Fruit fly (Drosophila melanogaster) whole organism, embryonic: Measurements from ENCODE around the gene dar1.
A peak's percentile ranks its signal among the peaks of the same experiment; 100 is the strongest.

Experiments
- Adf1 ChIP-seq: fragments of 200-800 bp; sonication (Bioruptor generic); IDR thresholded peaks from 2 replicates; pipeline ENCODE4 v1.3.6; 2022; ENCODE audit warnings: missing biosample characterization, missing genetic modification characterization
- Antp ChIP-seq: fragments of 200-800 bp; sonication (Bioruptor generic); optimal IDR thresholded peaks from 3 replicates; lab custom pipeline; 2016; ENCODE audit warnings: missing biosample characterization, missing genetic modification characterization
- CG10267 ChIP-seq: fragments of 200-800 bp; sonication (Bioruptor generic); optimal IDR thresholded peaks from 2 replicates; lab custom pipeline; 2018; ENCODE audit warnings: missing biosample characterization, mild to moderate bottlenecking, missing genetic modification characterization, moderate library complexity
- CG10321 ChIP-seq: fragments of 200-800 bp; sonication (Bioruptor generic); IDR thresholded peaks from 2 replicates; pipeline ENCODE4 v1.3.6; 2022; ENCODE audit warnings: missing biosample characterization, missing genetic modification characterization
- CG11247 ChIP-seq: fragments of 200-800 bp; sonication (Bioruptor generic); IDR thresholded peaks from 2 replicates; pipeline ENCODE4 v1.3.6; 2022; ENCODE audit warnings: missing biosample characterization, missing genetic modification characterization
- CG11398 ChIP-seq: fragments of 200-800 bp; sonication (Bioruptor generic); optimal IDR thresholded peaks from 2 replicates; lab custom pipeline; 2016; ENCODE audit warnings: missing biosample characterization, missing genetic modification characterization
- CG11695 ChIP-seq: fragments of 200-800 bp; sonication (Bioruptor generic); IDR thresholded peaks from 3 replicates; pipeline ENCODE4 v1.3.6; 2022; ENCODE audit warnings: missing biosample characterization, missing genetic modification characterization
- CG11723 ChIP-seq: fragments of 200-800 bp; sonication (Bioruptor generic); optimal IDR thresholded peaks from 2 replicates; lab custom pipeline; 2017; ENCODE audit warnings: missing biosample characterization, mild to moderate bottlenecking, missing genetic modification characterization
- CG12391 ChIP-seq: fragments of 200-800 bp; sonication (Bioruptor generic); optimal IDR thresholded peaks from 3 replicates; lab custom pipeline; 2018; ENCODE audit warnings: missing biosample characterization, mild to moderate bottlenecking, missing genetic modification characterization, moderate library complexity
- CG15601 ChIP-seq: fragments of 200-800 bp; sonication (Bioruptor generic); optimal IDR thresholded peaks from 3 replicates; lab custom pipeline; 2019; ENCODE audit warnings: missing biosample characterization, mild to moderate bottlenecking, missing genetic modification characterization, moderate library complexity
- CG17186 ChIP-seq: fragments of 200-800 bp; sonication (Bioruptor generic); optimal IDR thresholded peaks from 3 replicates; lab custom pipeline; 2017; ENCODE audit warnings: missing biosample characterization, missing genetic modification reagents, missing genetic modification characterization
- CG17568 ChIP-seq: fragments of 200-800 bp; sonication (Bioruptor generic); optimal IDR thresholded peaks from 2 replicates; lab custom pipeline; 2018; ENCODE audit warnings: missing biosample characterization, mild to moderate bottlenecking, missing genetic modification characterization, moderate library complexity
- CG18262 ChIP-seq: fragments of 200-800 bp; optimal IDR thresholded peaks from 3 replicates; lab custom pipeline; 2019; ENCODE audit warnings: missing biosample characterization, mild to moderate bottlenecking, missing genetic modification characterization, moderate library complexity
- CG2712 ChIP-seq: fragments of 200-800 bp; optimal IDR thresholded peaks from 3 replicates; lab custom pipeline; 2019; ENCODE audit warnings: missing biosample characterization, mild to moderate bottlenecking, missing genetic modification characterization, moderate library complexity
- CG31365 ChIP-seq: fragments of 200-800 bp; sonication (Bioruptor generic); optimal IDR thresholded peaks from 2 replicates; lab custom pipeline; 2018; ENCODE audit warnings: missing biosample characterization, mild to moderate bottlenecking, missing genetic modification characterization
- CG32772 ChIP-seq: fragments of 200-800 bp; sonication (Bioruptor generic); IDR thresholded peaks from 2 replicates; pipeline ENCODE4 v1.3.6; 2022; ENCODE audit warnings: missing biosample characterization, missing genetic modification characterization
- CG3847 ChIP-seq: fragments of 200-800 bp; sonication (Bioruptor generic); IDR thresholded peaks from 2 replicates; pipeline ENCODE4 v1.3.6; 2022; ENCODE audit warnings: missing biosample characterization, missing genetic modification characterization
- CG7556 ChIP-seq: fragments of 200-800 bp; sonication (Bioruptor generic); optimal IDR thresholded peaks from 2 replicates; lab custom pipeline; 2017; ENCODE audit warnings: missing biosample characterization, mild to moderate bottlenecking, missing genetic modification characterization
- CG9817 ChIP-seq: fragments of 200-800 bp; sonication (Bioruptor generic); optimal IDR thresholded peaks from 2 replicates; lab custom pipeline; 2018; ENCODE audit warnings: missing biosample characterization, mild to moderate bottlenecking, missing genetic modification characterization, moderate library complexity
- CHES-1-like ChIP-seq: fragments of 200-800 bp; sonication (Bioruptor generic); optimal IDR thresholded peaks from 2 replicates; lab custom pipeline; 2016; ENCODE audit warnings: missing biosample characterization, missing genetic modification characterization
- CTCF ChIP-seq: fragments of 200-800 bp; sonication (Bioruptor generic); optimal IDR thresholded peaks from 2 replicates; lab custom pipeline; 2017; ENCODE audit warnings: missing biosample characterization, mild to moderate bottlenecking, missing genetic modification characterization, moderate library complexity
- Dbx ChIP-seq: fragments of 200-800 bp; sonication (Bioruptor generic); IDR thresholded peaks from 3 replicates; pipeline ENCODE4 v1.3.6; 2022; ENCODE audit warnings: missing biosample characterization, missing genetic modification characterization
- E2f1 ChIP-seq: fragments of 200-800 bp; sonication (Bioruptor generic); IDR thresholded peaks from 2 replicates; pipeline ENCODE4 v1.3.6; 2022; ENCODE audit warnings: missing biosample characterization, missing genetic modification characterization
- Eip74EF ChIP-seq, 2 experiments: fragments of 200-800 bp in 1 of 2; fragments of >200 bp in 1 of 2; sonication (Bioruptor generic) in 1 of 2; optimal IDR thresholded peaks; 2 replicates each; lab custom pipeline; 2017 to 2019; ENCODE audit warnings: missing biosample characterization in 2 of 2, missing genetic modification characterization in 2 of 2, mild to moderate bottlenecking in 1 of 2, moderate library complexity in 1 of 2
- Jarid2 ChIP-seq: fragments of 200-800 bp; sonication (Bioruptor generic); optimal IDR thresholded peaks from 3 replicates; lab custom pipeline; 2017; ENCODE audit warnings: mild to moderate bottlenecking, missing biosample characterization, missing genetic modification reagents, missing genetic modification characterization
- NfI ChIP-seq: fragments of 200-800 bp; sonication (Bioruptor generic); optimal IDR thresholded peaks from 3 replicates; lab custom pipeline; 2018; ENCODE audit warnings: missing biosample characterization, mild to moderate bottlenecking, missing genetic modification characterization, moderate library complexity
- Sox102F ChIP-seq: fragments of 200-800 bp; sonication (Bioruptor generic); optimal IDR thresholded peaks from 2 replicates; lab custom pipeline; 2018; ENCODE audit warnings: missing biosample characterization, mild to moderate bottlenecking, missing genetic modification characterization, moderate library complexity
- Spps ChIP-seq: fragments of 200-800 bp; sonication (Bioruptor generic); optimal IDR thresholded peaks from 2 replicates; lab custom pipeline; 2018; ENCODE audit warnings: missing biosample characterization, mild to moderate bottlenecking, missing genetic modification characterization
- Trl ChIP-seq, 3 experiments: fragments of >200 bp in 2 of 3; fragments of 200-800 bp in 1 of 3; sonication (Bioruptor generic) in 1 of 3; optimal IDR thresholded peaks; 2 replicates in 1 of 3; 3 replicates in 2 of 3; lab custom pipeline; 2016 to 2017; ENCODE audit warnings: missing biosample characterization in 1 of 3, missing genetic modification characterization in 1 of 3
- croc ChIP-seq: fragments of 200-800 bp; sonication (Bioruptor generic); conservative IDR thresholded peaks from 3 replicates; pipeline ENCODE4 v1.3.6; 2022; ENCODE audit warnings: missing biosample characterization, missing genetic modification characterization
- ewg ChIP-seq: fragments of 200-800 bp; sonication (Bioruptor generic); optimal IDR thresholded peaks from 3 replicates; lab custom pipeline; 2017; ENCODE audit warnings: mild to moderate bottlenecking, missing biosample characterization, missing genetic modification reagents, missing genetic modification characterization
- fd3F ChIP-seq: fragments of 200-800 bp; sonication (Bioruptor generic); optimal IDR thresholded peaks from 2 replicates; lab custom pipeline; 2018; ENCODE audit warnings: missing biosample characterization, mild to moderate bottlenecking, missing genetic modification characterization, moderate library complexity
- gem ChIP-seq: fragments of 200-800 bp; sonication (Bioruptor generic); optimal IDR thresholded peaks from 2 replicates; lab custom pipeline; 2019; ENCODE audit warnings: missing biosample characterization, mild to moderate bottlenecking, missing genetic modification characterization, moderate library complexity
- gsb-n ChIP-seq: fragments of 200-800 bp; sonication (Bioruptor generic); optimal IDR thresholded peaks from 3 replicates; lab custom pipeline; 2018; ENCODE audit warnings: missing biosample characterization, mild to moderate bottlenecking, missing genetic modification characterization
- jumu ChIP-seq: fragments of 200-800 bp; sonication (Bioruptor generic); optimal IDR thresholded peaks from 3 replicates; lab custom pipeline; 2016; ENCODE audit warnings: missing biosample characterization, missing genetic modification characterization
- klu ChIP-seq: fragments of 200-800 bp; sonication (Bioruptor generic); IDR thresholded peaks from 2 replicates; pipeline ENCODE4 v1.3.6; 2022; ENCODE audit warnings: missing biosample characterization, missing genetic modification characterization
- lbe ChIP-seq: fragments of 200-800 bp; sonication (Bioruptor generic); optimal IDR thresholded peaks from 2 replicates; lab custom pipeline; 2016; ENCODE audit warnings: missing biosample characterization, mild to moderate bottlenecking, missing genetic modification characterization
- lola ChIP-seq, 3 experiments: fragments of >200 bp in 2 of 3; fragments of 200-800 bp in 1 of 3; sonication (Bioruptor generic) in 1 of 3; optimal IDR thresholded peaks; 2 replicates each; lab custom pipeline; 2017 to 2019; ENCODE audit warnings: missing biosample characterization in 3 of 3, missing genetic modification characterization in 3 of 3, mild to moderate bottlenecking in 1 of 3, moderate library complexity in 1 of 3
- nerfin-2 ChIP-seq: fragments of 200-800 bp; sonication (Bioruptor generic); IDR thresholded peaks from 2 replicates; pipeline ENCODE4 v1.3.6; 2022; ENCODE audit warnings: missing biosample characterization, missing genetic modification characterization; ENCODE audit not compliant: partially characterized antibody
- pan ChIP-seq, 4 experiments: fragments of >200 bp in 3 of 4; fragments of 200-800 bp in 1 of 4; sonication (Bioruptor generic) in 1 of 4; optimal IDR thresholded peaks in 3 of 4; IDR thresholded peaks in 1 of 4; 2 replicates each; pipeline versions ENCODE4 v1.3.6 to Lab custom; 2017 to 2022; ENCODE audit warnings: missing biosample characterization in 2 of 4, missing genetic modification characterization in 2 of 4, mixed read lengths in 1 of 4
- run ChIP-seq: fragments of 200-800 bp; sonication (Bioruptor generic); optimal IDR thresholded peaks from 3 replicates; lab custom pipeline; 2018; ENCODE audit warnings: missing biosample characterization, mild to moderate bottlenecking, missing genetic modification characterization
- sc ChIP-seq, 3 experiments: fragments of >200 bp in 2 of 3; fragments of 200-800 bp in 1 of 3; sonication (Bioruptor generic) in 1 of 3; optimal IDR thresholded peaks; 2 replicates in 2 of 3; 3 replicates in 1 of 3; lab custom pipeline; 2017; ENCODE audit warnings: mild to moderate bottlenecking in 1 of 3, missing biosample characterization in 1 of 3, missing genetic modification characterization in 1 of 3, missing genetic modification reagents in 1 of 3
- scrt ChIP-seq: fragments of 200-800 bp; sonication (Bioruptor generic); optimal IDR thresholded peaks from 2 replicates; lab custom pipeline; 2018; ENCODE audit warnings: missing biosample characterization, mild to moderate bottlenecking, missing genetic modification characterization, moderate library complexity
- shn ChIP-seq: fragments of 200-800 bp; sonication (Bioruptor generic); optimal IDR thresholded peaks from 3 replicates; lab custom pipeline; 2016; ENCODE audit warnings: missing biosample characterization, missing genetic modification characterization
- tin ChIP-seq: fragments of 200-800 bp; sonication (Bioruptor generic); optimal IDR thresholded peaks from 3 replicates; lab custom pipeline; 2016; ENCODE audit warnings: missing biosample characterization, missing genetic modification characterization
- vfl ChIP-seq: fragments of 200-800 bp; sonication (Bioruptor generic); optimal IDR thresholded peaks from 2 replicates; lab custom pipeline; 2016; ENCODE audit warnings: missing biosample characterization, missing genetic modification characterization

Gene dar1

DNA sequence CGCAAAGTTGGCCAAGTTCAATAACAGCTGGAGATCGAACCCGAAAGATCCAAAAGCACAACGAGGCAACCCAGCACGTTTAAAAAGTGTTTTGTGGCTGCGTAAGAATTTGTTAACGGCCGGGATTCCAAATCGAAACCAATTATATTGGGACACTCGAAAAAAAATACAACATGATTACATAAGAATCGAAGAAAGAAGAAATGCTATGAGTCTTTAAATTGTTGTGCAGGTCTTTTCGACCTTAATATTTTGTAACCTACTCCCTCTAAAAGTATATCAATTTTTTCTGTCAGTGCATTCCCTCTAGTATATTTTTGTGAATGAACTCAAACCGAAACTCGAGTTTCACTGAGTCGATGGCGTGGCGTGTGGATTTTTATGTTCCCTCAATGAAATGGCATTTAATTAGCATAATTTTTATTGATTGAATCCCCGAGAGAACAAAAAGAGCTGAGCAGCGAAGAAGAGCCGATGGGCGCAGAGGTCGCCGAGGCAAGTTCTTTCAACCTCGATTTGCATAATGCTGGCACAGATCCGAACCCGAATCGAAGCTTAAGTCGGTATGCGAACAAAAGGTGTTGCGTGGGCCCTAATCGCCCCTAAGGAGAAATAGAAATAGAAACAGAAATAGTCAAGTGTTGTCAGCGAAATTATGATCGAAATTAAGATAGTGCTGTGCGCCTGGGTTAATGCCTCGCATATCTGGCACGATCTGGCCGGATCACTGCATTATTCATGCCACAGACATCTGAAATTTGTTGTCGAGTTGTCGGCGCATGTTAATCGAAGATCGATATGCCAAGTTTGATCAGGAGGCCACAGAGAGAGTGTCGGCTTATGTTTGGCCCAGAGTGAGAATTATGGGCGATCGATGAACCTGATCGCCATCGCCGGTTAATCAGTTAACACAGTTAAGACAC, 39.4 kb downstream of the dar1 start (continued):
- TF ChIP-seq NfI (GFP tag; lab: Kevin White, UChicago): peak; percentile 59
- 0 out of 2 replicates have a peak, but pooled peaks have one; percentile 9 for TF ChIP-seq CG32772
- TF ChIP-seq shn: peak; percentile 10
- no peak for TF ChIP-seq CG11247 (GFP tag; lab: Robert Waterston, UW)
- peak; percentile 34 for TF ChIP-seq CG7556 (GFP tag; lab: Kevin White, UChicago)
- TF ChIP-seq CG11723 (GFP tag; lab: Kevin White, UChicago): peak; percentile 14
- no peak for TF ChIP-seq sc (optimal IDR thresholded peaks at IDR 0.05; lab: Kevin White, UChicago)
- peak; percentile 47 for TF ChIP-seq sc (GFP tag; optimal IDR thresholded peaks at IDR 0.05; lab: Kevin White, UChicago)
- peak; percentile 36 for TF ChIP-seq ewg (GFP tag; lab: Kevin White, UChicago)
- TF ChIP-seq CG12391 (tag; lab: Kevin White, UChicago): peak; percentile 67
- TF ChIP-seq CHES-1-like (GFP tag; lab: Kevin White, UChicago): peak; percentile 30
- no peak for TF ChIP-seq klu
- TF ChIP-seq CG11398 (GFP tag; lab: Kevin White, UChicago): peak; percentile 16
- peak; percentile 43 for TF ChIP-seq CG18262 (tag; lab: Kevin White, UChicago)
- TF ChIP-seq lola (GFP tag; optimal IDR thresholded peaks at IDR 0.05; lab: Kevin White, UChicago): peak in 1 of 3 experiments; percentile 75
- TF ChIP-seq Dbx: no peak
- no peak for TF ChIP-seq pan (optimal IDR thresholded peaks at IDR 0.05; lab: Kevin White, UChicago)
- no peak for TF ChIP-seq pan (GFP tag; optimal IDR thresholded peaks at IDR 0.05 in 1 of 2, IDR thresholded peaks at IDR 0.05 in 1 of 2)
- TF ChIP-seq CG2712 (tag; lab: Kevin White, UChicago): peak; percentile 35
- no peak for TF ChIP-seq vfl (GFP tag; lab: Kevin White, UChicago)
- TF ChIP-seq gem (tag; lab: Kevin White, UChicago): peak; percentile 78
- no peak for TF ChIP-seq tin (GFP tag; lab: Kevin White, UChicago)
- TF ChIP-seq E2f1: peak; percentile 30; the same call in 1 of the 2 replicates
- TF ChIP-seq Adf1: no peak
- TF ChIP-seq CG11695 (GFP tag; lab: Robert Waterston, UW): no peak
- peak; percentile 50 for TF ChIP-seq gsb-n (tag; lab: Kevin White, UChicago)
- no peak for TF ChIP-seq jumu (GFP tag; lab: Kevin White, UChicago)
- TF ChIP-seq Spps (tag; lab: Kevin White, UChicago): no peak
- peak; percentile 56 for TF ChIP-seq Sox102F
- no peak for TF ChIP-seq croc
- peak in 1 of 2 experiments; percentile 40 for TF ChIP-seq Eip74EF (GFP tag; optimal IDR thresholded peaks at IDR 0.05; lab: Kevin White, UChicago)
- TF ChIP-seq Jarid2 (GFP tag; lab: Kevin White, UChicago): no peak
- TF ChIP-seq scrt (GFP tag; lab: Kevin White, UChicago): no peak
- TF ChIP-seq CG10321: no peak
- TF ChIP-seq CG31365 (tag; lab: Kevin White, UChicago): no peak
- TF ChIP-seq Trl (optimal IDR thresholded peaks at IDR 0.05; lab: Kevin White, UChicago): no peak
- TF ChIP-seq Trl (GFP tag; optimal IDR thresholded peaks at IDR 0.05; lab: Kevin White, UChicago): peak; percentile 7
- no peak for TF ChIP-seq lbe
- no peak for TF ChIP-seq CTCF (GFP tag; lab: Kevin White, UChicago)
- peak; percentile 1 for TF ChIP-seq CG10267 (tag; lab: Kevin White, UChicago)
- peak; percentile 49 for TF ChIP-seq CG17568 (GFP tag; lab: Kevin White, UChicago)
- TF ChIP-seq CG17186: no peak
- peak; percentile 15 for TF ChIP-seq run (tag; lab: Kevin White, UChicago)
- peak; percentile 38 for TF ChIP-seq CG9817
- peak; percentile 67 for TF ChIP-seq CG15601
- TF ChIP-seq Antp (GFP tag; lab: Kevin White, UChicago): peak; percentile 3
- peak; percentile 41; the same call in 1 of the 2 replicates for TF ChIP-seq CG3847
- peak; percentile 25 for TF ChIP-seq fd3F (GFP tag; lab: Kevin White, UChicago)
- no peak for TF ChIP-seq nerfin-2
